Fruit fly (Drosophila melanogaster) whole organism, embryonic: ENCODE measurements around the gene CG10064.

Experiments used
- Ada2b ChIP-seq: fragments of 200-800 bp; sonication (Bioruptor generic); IDR thresholded peaks from 2 replicates; pipeline ENCODE4 v1.3.6; 2022; ENCODE audit warnings: missing biosample characterization, missing genetic modification characterization
- Adf1 ChIP-seq: fragments of 200-800 bp; sonication (Bioruptor generic); IDR thresholded peaks from 2 replicates; pipeline ENCODE4 v1.3.6; 2022; ENCODE audit warnings: missing biosample characterization, missing genetic modification characterization
- CG10147 ChIP-seq: fragments of 200-800 bp; sonication (Bioruptor generic); optimal IDR thresholded peaks from 2 replicates; lab custom pipeline; 2019; ENCODE audit warnings: missing biosample characterization, mild to moderate bottlenecking, missing genetic modification characterization, moderate library complexity
- CG10431 ChIP-seq: fragments of 200-800 bp; sonication (Bioruptor generic); optimal IDR thresholded peaks from 3 replicates; lab custom pipeline; 2018; ENCODE audit warnings: missing biosample characterization, mild to moderate bottlenecking, missing genetic modification characterization
- CG10654 ChIP-seq: fragments of 200-800 bp; sonication (Bioruptor generic); optimal IDR thresholded peaks from 2 replicates; lab custom pipeline; 2016; ENCODE audit warnings: missing biosample characterization, missing genetic modification characterization
- CG11085 ChIP-seq: fragments of 200-800 bp; sonication (Bioruptor generic); IDR thresholded peaks from 2 replicates; pipeline ENCODE4 v1.3.6; 2022; ENCODE audit warnings: missing biosample characterization, missing genetic modification characterization
- CG11695 ChIP-seq: fragments of 200-800 bp; sonication (Bioruptor generic); IDR thresholded peaks from 3 replicates; pipeline ENCODE4 v1.3.6; 2022; ENCODE audit warnings: missing biosample characterization, missing genetic modification characterization
- CG13296 ChIP-seq: fragments of 200-800 bp; sonication (Bioruptor generic); optimal IDR thresholded peaks from 3 replicates; lab custom pipeline; 2018; ENCODE audit warnings: missing biosample characterization, mild to moderate bottlenecking, missing genetic modification characterization
- CG15011 ChIP-seq: fragments of 200-800 bp; sonication (Bioruptor generic); optimal IDR thresholded peaks from 3 replicates; lab custom pipeline; 2018; ENCODE audit warnings: missing biosample characterization, mild to moderate bottlenecking, missing genetic modification characterization
- CG30020 ChIP-seq: fragments of 200-800 bp; optimal IDR thresholded peaks from 2 replicates; lab custom pipeline; 2019; ENCODE audit warnings: missing biosample characterization, mild to moderate bottlenecking, missing genetic modification characterization, moderate library complexity
- CG30431 ChIP-seq: fragments of 200-800 bp; sonication (Bioruptor generic); optimal IDR thresholded peaks from 2 replicates; lab custom pipeline; 2017; ENCODE audit warnings: missing biosample characterization, missing genetic modification characterization
- CG3065 ChIP-seq: fragments of 200-800 bp; sonication (Bioruptor generic); optimal IDR thresholded peaks from 2 replicates; lab custom pipeline; 2016; ENCODE audit warnings: missing biosample characterization, missing genetic modification characterization
- CG3838 ChIP-seq: fragments of 200-800 bp; sonication (Bioruptor generic); optimal IDR thresholded peaks from 3 replicates; lab custom pipeline; 2016; ENCODE audit warnings: missing biosample characterization, missing genetic modification characterization
- CG3995 ChIP-seq: fragments of 200-800 bp; sonication (Bioruptor generic); optimal IDR thresholded peaks from 3 replicates; lab custom pipeline; 2016; ENCODE audit warnings: missing biosample characterization, missing genetic modification characterization
- CG42726 ChIP-seq: fragments of 200-800 bp; sonication (Bioruptor generic); IDR thresholded peaks from 2 replicates; pipeline ENCODE4 v1.3.6; 2022; ENCODE audit warnings: missing biosample characterization, missing genetic modification characterization; ENCODE audit not compliant: partially characterized antibody
- CG4328 ChIP-seq: fragments of 200-800 bp; sonication (Bioruptor generic); optimal IDR thresholded peaks from 3 replicates; lab custom pipeline; 2017; ENCODE audit warnings: missing biosample characterization, missing genetic modification reagents, missing genetic modification characterization
- CG4854 ChIP-seq: fragments of 200-800 bp; sonication (Bioruptor generic); optimal IDR thresholded peaks from 2 replicates; lab custom pipeline; 2016; ENCODE audit warnings: missing biosample characterization, missing genetic modification characterization, inconsistent platforms
- CG5245 ChIP-seq: fragments of 200-800 bp; sonication (Bioruptor generic); optimal IDR thresholded peaks from 3 replicates; lab custom pipeline; 2016; ENCODE audit warnings: missing biosample characterization, missing genetic modification characterization
- CG6175 ChIP-seq: fragments of 200-800 bp; sonication (Bioruptor generic); IDR thresholded peaks from 3 replicates; pipeline ENCODE4 v1.3.6; 2022; ENCODE audit warnings: missing biosample characterization, missing genetic modification characterization
- CG7372 ChIP-seq: fragments of 200-800 bp; sonication (Bioruptor generic); IDR thresholded peaks from 2 replicates; pipeline ENCODE4 v1.3.6; 2022; ENCODE audit warnings: missing biosample characterization, missing genetic modification characterization
- CG8089 ChIP-seq: fragments of 200-800 bp; sonication (Bioruptor generic); optimal IDR thresholded peaks from 3 replicates; lab custom pipeline; 2016; ENCODE audit warnings: missing biosample characterization, missing genetic modification characterization
- CG8924 ChIP-seq: fragments of 200-800 bp; optimal IDR thresholded peaks from 3 replicates; lab custom pipeline; 2019; ENCODE audit warnings: missing biosample characterization, mild to moderate bottlenecking, missing genetic modification characterization, moderate library complexity
- CoRest ChIP-seq: fragments of 200-800 bp; sonication (Bioruptor generic); optimal IDR thresholded peaks from 3 replicates; lab custom pipeline; 2018; ENCODE audit warnings: missing biosample characterization, mild to moderate bottlenecking, missing genetic modification characterization, moderate library complexity
- Fer1 ChIP-seq: fragments of 200-800 bp; sonication (Bioruptor generic); optimal IDR thresholded peaks from 2 replicates; lab custom pipeline; 2017; ENCODE audit warnings: missing biosample characterization, mild to moderate bottlenecking, missing genetic modification characterization
- Meics ChIP-seq: fragments of 200-800 bp; sonication (Bioruptor generic); optimal IDR thresholded peaks from 2 replicates; lab custom pipeline; 2017; ENCODE audit warnings: missing biosample characterization, mild to moderate bottlenecking, missing genetic modification characterization
- Mrtf ChIP-seq: fragments of 200-800 bp; sonication (Bioruptor generic); IDR thresholded peaks from 3 replicates; pipeline ENCODE4 v1.3.6; 2022; ENCODE audit warnings: missing biosample characterization, missing genetic modification characterization
- Ravus ChIP-seq: fragments of 200-800 bp; sonication (Bioruptor generic); IDR thresholded peaks from 2 replicates; pipeline ENCODE4 v1.3.6; 2022; ENCODE audit warnings: missing biosample characterization, missing genetic modification characterization
- Sox102F ChIP-seq: fragments of 200-800 bp; sonication (Bioruptor generic); optimal IDR thresholded peaks from 2 replicates; lab custom pipeline; 2018; ENCODE audit warnings: missing biosample characterization, mild to moderate bottlenecking, missing genetic modification characterization, moderate library complexity
- ac ChIP-seq: fragments of 200-800 bp; sonication (Bioruptor generic); optimal IDR thresholded peaks from 3 replicates; lab custom pipeline; 2017; ENCODE audit warnings: missing biosample characterization, mild to moderate bottlenecking, missing genetic modification characterization
- chm ChIP-seq: fragments of 200-800 bp; sonication (Bioruptor generic); IDR thresholded peaks from 2 replicates; pipeline ENCODE4 v1.3.6; 2022; ENCODE audit warnings: missing biosample characterization, missing genetic modification characterization
- corto ChIP-seq: fragments of 200-800 bp; sonication (Bioruptor generic); optimal IDR thresholded peaks from 2 replicates; lab custom pipeline; 2016; ENCODE audit warnings: missing biosample characterization, mild to moderate bottlenecking, missing genetic modification characterization, moderate library complexity
- croc ChIP-seq: fragments of 200-800 bp; sonication (Bioruptor generic); conservative IDR thresholded peaks from 3 replicates; pipeline ENCODE4 v1.3.6; 2022; ENCODE audit warnings: missing biosample characterization, missing genetic modification characterization
- ems ChIP-seq: fragments of 200-800 bp; sonication (Bioruptor generic); optimal IDR thresholded peaks from 3 replicates; lab custom pipeline; 2016; ENCODE audit warnings: missing biosample characterization, missing genetic modification characterization
- en ChIP-seq: fragments of 200-800 bp; sonication (Bioruptor generic); optimal IDR thresholded peaks from 2 replicates; lab custom pipeline; 2016; ENCODE audit warnings: missing biosample characterization, missing genetic modification characterization
- ewg ChIP-seq: fragments of 200-800 bp; sonication (Bioruptor generic); optimal IDR thresholded peaks from 3 replicates; lab custom pipeline; 2017; ENCODE audit warnings: mild to moderate bottlenecking, missing biosample characterization, missing genetic modification reagents, missing genetic modification characterization
- exex ChIP-seq: fragments of 200-800 bp; sonication (Bioruptor generic); optimal IDR thresholded peaks from 4 replicates; lab custom pipeline; 2018; ENCODE audit warnings: missing biosample characterization, mild to moderate bottlenecking, missing genetic modification characterization, moderate library complexity
- eyg ChIP-seq: fragments of 200-800 bp; sonication (Bioruptor generic); optimal IDR thresholded peaks from 3 replicates; lab custom pipeline; 2016; ENCODE audit warnings: missing biosample characterization, missing genetic modification characterization
- grau ChIP-seq: fragments of 200-800 bp; optimal IDR thresholded peaks from 3 replicates; lab custom pipeline; 2019; ENCODE audit warnings: missing biosample characterization, mild to moderate bottlenecking, missing genetic modification characterization, moderate library complexity
- klu ChIP-seq: fragments of 200-800 bp; sonication (Bioruptor generic); IDR thresholded peaks from 2 replicates; pipeline ENCODE4 v1.3.6; 2022; ENCODE audit warnings: missing biosample characterization, missing genetic modification characterization
- lmd ChIP-seq: fragments of 200-800 bp; sonication (Bioruptor generic); IDR thresholded peaks from 2 replicates; pipeline ENCODE4 v1.3.6; 2022; ENCODE audit warnings: missing biosample characterization, missing genetic modification characterization
- pan ChIP-seq, 4 experiments: fragments of >200 bp in 3 of 4; fragments of 200-800 bp in 1 of 4; sonication (Bioruptor generic) in 1 of 4; optimal IDR thresholded peaks in 3 of 4; IDR thresholded peaks in 1 of 4; 2 replicates each; pipeline versions ENCODE4 v1.3.6 to Lab custom; 2017 to 2022; ENCODE audit warnings: missing biosample characterization in 2 of 4, missing genetic modification characterization in 2 of 4, mixed read lengths in 1 of 4
- pum ChIP-seq: fragments of 200-800 bp; sonication (Bioruptor generic); optimal IDR thresholded peaks from 2 replicates; lab custom pipeline; 2016; ENCODE audit warnings: missing biosample characterization, missing genetic modification characterization
- seq ChIP-seq: fragments of 200-800 bp; sonication (Bioruptor generic); IDR thresholded peaks from 2 replicates; pipeline ENCODE4 v1.3.6; 2022; ENCODE audit warnings: missing biosample characterization, missing genetic modification characterization
- shn ChIP-seq: fragments of 200-800 bp; sonication (Bioruptor generic); optimal IDR thresholded peaks from 3 replicates; lab custom pipeline; 2016; ENCODE audit warnings: missing biosample characterization, missing genetic modification characterization
- tio ChIP-seq: fragments of 200-800 bp; sonication (Bioruptor generic); optimal IDR thresholded peaks from 2 replicates; lab custom pipeline; 2017; ENCODE audit warnings: missing biosample characterization, missing genetic modification characterization, inconsistent platforms
- tna ChIP-seq: fragments of 200-800 bp; sonication (Bioruptor generic); IDR thresholded peaks from 2 replicates; pipeline ENCODE4 v1.3.6; 2022; ENCODE audit warnings: missing biosample characterization, missing genetic modification characterization; ENCODE audit not compliant: partially characterized antibody
- tup ChIP-seq: fragments of 200-800 bp; sonication (Bioruptor generic); optimal IDR thresholded peaks from 2 replicates; lab custom pipeline; 2016; ENCODE audit warnings: missing biosample characterization, mild to moderate bottlenecking, missing genetic modification characterization, moderate library complexity
- tx ChIP-seq: fragments of 200-800 bp; sonication (Bioruptor generic); optimal IDR thresholded peaks from 2 replicates; lab custom pipeline; 2016; ENCODE audit warnings: missing biosample characterization, missing genetic modification characterization
- vfl ChIP-seq: fragments of 200-800 bp; sonication (Bioruptor generic); optimal IDR thresholded peaks from 2 replicates; lab custom pipeline; 2016; ENCODE audit warnings: missing biosample characterization, missing genetic modification characterization
- z ChIP-seq: fragments of 200-800 bp; sonication (Bioruptor generic); IDR thresholded peaks from 3 replicates; pipeline ENCODE4 v1.3.6; 2022; ENCODE audit warnings: missing biosample characterization, missing genetic modification characterization
- zen2 ChIP-seq: fragments of 200-800 bp; sonication (Bioruptor generic); IDR thresholded peaks from 3 replicates; pipeline ENCODE4 v1.3.6; 2022; ENCODE audit warnings: missing biosample characterization, missing genetic modification characterization; ENCODE audit not compliant: partially characterized antibody

Gene CG10064

DNA sequence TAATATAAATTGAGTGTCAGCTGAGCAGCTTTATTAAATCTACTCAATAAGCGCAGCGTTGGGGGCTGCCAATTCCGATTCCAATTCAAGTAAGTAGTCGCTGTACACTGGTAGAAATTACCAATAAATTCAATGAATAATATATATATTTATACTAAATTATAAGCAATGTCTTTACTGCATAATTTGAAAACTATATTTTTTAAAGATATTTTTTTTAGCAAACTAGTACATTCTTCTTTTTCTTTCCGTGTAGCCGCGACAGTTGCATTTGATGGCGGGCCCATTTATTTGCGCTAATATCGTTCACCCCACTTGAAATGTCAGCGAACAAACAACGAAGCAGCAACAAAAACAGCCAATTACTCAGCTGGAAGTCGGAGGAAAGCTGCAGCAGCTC is 9.7 kb upstream of the CG10064 start (continued):
- no peak for TF ChIP-seq exex (tag; lab: Kevin White, UChicago)
- TF ChIP-seq Ravus = peak; percentile 19; the same call in 1 of the 2 replicates
- no peak for TF ChIP-seq tna (GFP tag; lab: Robert Waterston, UW)
- no peak for TF ChIP-seq z
- TF ChIP-seq CG30020 (tag; lab: Kevin White, UChicago) = no peak
- peak; percentile 23 for TF ChIP-seq CG30431 (GFP tag; lab: Kevin White, UChicago)
- TF ChIP-seq eyg (GFP tag; lab: Kevin White, UChicago) = no peak
- no peak for TF ChIP-seq CG3995 (GFP tag; lab: Kevin White, UChicago)
- TF ChIP-seq CG13296 (GFP tag; lab: Kevin White, UChicago) = no peak
- TF ChIP-seq CG8924 (tag; lab: Kevin White, UChicago) = peak; percentile 26
- TF ChIP-seq ewg (GFP tag; lab: Kevin White, UChicago) = peak; percentile 45
- no peak for TF ChIP-seq CG6175 (GFP tag; lab: Robert Waterston, UW)
- TF ChIP-seq tx (GFP tag; lab: Kevin White, UChicago) = no peak
- TF ChIP-seq ems (GFP tag; lab: Kevin White, UChicago) = no peak
- TF ChIP-seq CG15011 (GFP tag; lab: Kevin White, UChicago) = peak; percentile 2
- TF ChIP-seq Mrtf = no peak
- TF ChIP-seq CG3838 (GFP tag; lab: Kevin White, UChicago) = no peak
- TF ChIP-seq CG10654 (GFP tag; lab: Kevin White, UChicago) = peak; percentile 40
- peak; percentile 58 for TF ChIP-seq lmd (GFP tag; lab: Robert Waterston, UW)
- no peak for TF ChIP-seq vfl
- no peak for TF ChIP-seq CG10147 (GFP tag; lab: Kevin White, UChicago)
- peak; percentile 30 for TF ChIP-seq Meics (GFP tag; lab: Kevin White, UChicago)
- TF ChIP-seq corto = no peak
- TF ChIP-seq CG42726 (GFP tag; lab: Robert Waterston, UW) = no peak
- TF ChIP-seq Fer1 (GFP tag; lab: Kevin White, UChicago) = peak; percentile 57
- no peak for TF ChIP-seq CG4854 (GFP tag; lab: Kevin White, UChicago)
- peak; percentile 5 for TF ChIP-seq CG5245 (GFP tag; lab: Kevin White, UChicago)
- no peak for TF ChIP-seq CG8089 (GFP tag; lab: Kevin White, UChicago)
- TF ChIP-seq Adf1 (GFP tag; lab: Robert Waterston, UW) = no peak
- no peak for TF ChIP-seq pan (optimal IDR thresholded peaks at IDR 0.05; lab: Kevin White, UChicago)
- peak in 1 of 2 experiments; percentile 61 for TF ChIP-seq pan (GFP tag; optimal IDR thresholded peaks at IDR 0.05 in 1 of 2, IDR thresholded peaks at IDR 0.05 in 1 of 2)
- no peak for TF ChIP-seq ac
- TF ChIP-seq croc (GFP tag; lab: Robert Waterston, UW) = peak; percentile 40; the same call in 2 of the 3 replicates
- peak; percentile 5 for TF ChIP-seq grau
- peak; percentile 54 for TF ChIP-seq CoRest (tag; lab: Kevin White, UChicago)
- peak; percentile 70 for TF ChIP-seq CG11695 (GFP tag; lab: Robert Waterston, UW)
- TF ChIP-seq shn (GFP tag; lab: Kevin White, UChicago) = no peak
- no peak for TF ChIP-seq CG3065
- peak; percentile 27 for TF ChIP-seq tio
- no peak for TF ChIP-seq en
- TF ChIP-seq CG10431 (GFP tag; lab: Kevin White, UChicago) = no peak
- TF ChIP-seq CG11085 (GFP tag; lab: Robert Waterston, UW) = no peak
- no peak for TF ChIP-seq CG7372 (GFP tag; lab: Robert Waterston, UW)
- TF ChIP-seq Ada2b (GFP tag; lab: Robert Waterston, UW) = peak; percentile 66; the same call in 1 of the 2 replicates
- TF ChIP-seq tup (GFP tag; lab: Kevin White, UChicago) = no peak
- 0 out of 2 replicates have a peak, but pooled peaks have one; percentile 51 for TF ChIP-seq chm (GFP tag; lab: Robert Waterston, UW)
- no peak for TF ChIP-seq pum (GFP tag; lab: Kevin White, UChicago)
- no peak for TF ChIP-seq klu (GFP tag; lab: Robert Waterston, UW)
- no peak for TF ChIP-seq CG4328
- peak; percentile 81 for TF ChIP-seq Sox102F
- TF ChIP-seq seq (GFP tag; lab: Robert Waterston, UW) = peak; percentile 62
- TF ChIP-seq zen2 = no peak
